Fruit fly (Drosophila melanogaster) whole organism, embryonic: Measurements from ENCODE around the gene CG9270.

ENCODE experiments used
- CG10462 ChIP-seq: fragments of 200-800 bp; sonication (Bioruptor generic); optimal IDR thresholded peaks from 2 replicates; lab custom pipeline; 2016; ENCODE audit warnings: missing biosample characterization, missing genetic modification characterization
- CG12659 ChIP-seq: fragments of 200-800 bp; sonication (Bioruptor generic); optimal IDR thresholded peaks from 3 replicates; lab custom pipeline; 2017; ENCODE audit warnings: mild to moderate bottlenecking, missing biosample characterization, missing genetic modification reagents, missing genetic modification characterization
- CG13296 ChIP-seq: fragments of 200-800 bp; sonication (Bioruptor generic); optimal IDR thresholded peaks from 3 replicates; lab custom pipeline; 2018; ENCODE audit warnings: missing biosample characterization, mild to moderate bottlenecking, missing genetic modification characterization
- CG13424 ChIP-seq: fragments of 200-800 bp; sonication (Bioruptor generic); optimal IDR thresholded peaks from 2 replicates; lab custom pipeline; 2019; ENCODE audit warnings: missing biosample characterization, mild to moderate bottlenecking, missing genetic modification characterization, moderate library complexity
- CG13894 ChIP-seq: fragments of 200-800 bp; sonication (Bioruptor generic); optimal IDR thresholded peaks from 3 replicates; lab custom pipeline; 2018; ENCODE audit warnings: missing biosample characterization, mild to moderate bottlenecking, missing genetic modification characterization, moderate library complexity
- CG14667 ChIP-seq: fragments of 200-800 bp; sonication (Bioruptor generic); IDR thresholded peaks from 2 replicates; pipeline ENCODE4 v1.3.6; 2022; ENCODE audit warnings: missing biosample characterization, missing genetic modification characterization
- CG15514 ChIP-seq: fragments of 200-800 bp; sonication (Bioruptor generic); optimal IDR thresholded peaks from 3 replicates; lab custom pipeline; 2017; ENCODE audit warnings: missing biosample characterization, missing genetic modification characterization, mild to moderate bottlenecking, moderate library complexity, missing genetic modification reagents
- CG16779 ChIP-seq: fragments of 200-800 bp; sonication (Bioruptor generic); IDR thresholded peaks from 2 replicates; pipeline ENCODE4 v1.3.6; 2022; ENCODE audit warnings: missing biosample characterization, missing genetic modification characterization
- CG17912 ChIP-seq: fragments of 200-800 bp; sonication (Bioruptor generic); optimal IDR thresholded peaks from 2 replicates; lab custom pipeline; 2018; ENCODE audit warnings: missing biosample characterization, mild to moderate bottlenecking, missing genetic modification characterization
- CG1792 ChIP-seq: fragments of 200-800 bp; sonication (Bioruptor generic); optimal IDR thresholded peaks from 2 replicates; lab custom pipeline; 2016; ENCODE audit warnings: missing biosample characterization, missing genetic modification characterization
- CG3838 ChIP-seq: fragments of 200-800 bp; sonication (Bioruptor generic); optimal IDR thresholded peaks from 3 replicates; lab custom pipeline; 2016; ENCODE audit warnings: missing biosample characterization, missing genetic modification characterization
- CG3995 ChIP-seq: fragments of 200-800 bp; sonication (Bioruptor generic); optimal IDR thresholded peaks from 3 replicates; lab custom pipeline; 2016; ENCODE audit warnings: missing biosample characterization, missing genetic modification characterization
- CG4360 ChIP-seq: fragments of 200-800 bp; sonication (Bioruptor generic); IDR thresholded peaks from 2 replicates; pipeline ENCODE4 v1.3.6; 2022; ENCODE audit warnings: missing biosample characterization, missing genetic modification characterization
- CG4404 ChIP-seq: fragments of 200-800 bp; sonication (Bioruptor generic); IDR thresholded peaks from 2 replicates; pipeline ENCODE4 v1.3.6; 2022; ENCODE audit warnings: missing biosample characterization, missing genetic modification characterization
- CG8359 ChIP-seq: fragments of 200-800 bp; sonication (Bioruptor generic); optimal IDR thresholded peaks from 2 replicates; lab custom pipeline; 2017; ENCODE audit warnings: missing biosample characterization, mild to moderate bottlenecking, missing genetic modification characterization, borderline replicate concordance
- CG9876 ChIP-seq: fragments of 200-800 bp; sonication (Bioruptor generic); optimal IDR thresholded peaks from 2 replicates; lab custom pipeline; 2016; ENCODE audit warnings: missing biosample characterization, missing genetic modification characterization
- D19B ChIP-seq: fragments of 200-800 bp; sonication (Bioruptor generic); optimal IDR thresholded peaks from 2 replicates; lab custom pipeline; 2017; ENCODE audit warnings: missing biosample characterization, mild to moderate bottlenecking, missing genetic modification characterization
- E2f2 ChIP-seq: fragments of 200-800 bp; sonication (Bioruptor generic); IDR thresholded peaks from 2 replicates; pipeline ENCODE4 v1.3.6; 2022; ENCODE audit warnings: missing biosample characterization, missing genetic modification characterization
- Fer3 ChIP-seq: fragments of 200-800 bp; sonication (Bioruptor generic); optimal IDR thresholded peaks from 2 replicates; lab custom pipeline; 2018; ENCODE audit warnings: missing biosample characterization, mild to moderate bottlenecking, missing genetic modification characterization, moderate library complexity
- Gsc ChIP-seq: fragments of 200-800 bp; sonication (Bioruptor generic); IDR thresholded peaks from 2 replicates; pipeline ENCODE4 v1.3.6; 2022; ENCODE audit warnings: missing biosample characterization, missing genetic modification characterization
- HLH54F ChIP-seq: fragments of 200-800 bp; sonication (Bioruptor generic); optimal IDR thresholded peaks from 3 replicates; lab custom pipeline; 2016; ENCODE audit warnings: missing biosample characterization, missing genetic modification characterization
- HmgD ChIP-seq: fragments of 200-800 bp; sonication (Bioruptor generic); optimal IDR thresholded peaks from 3 replicates; lab custom pipeline; 2016; ENCODE audit warnings: missing biosample characterization, missing genetic modification characterization
- Hmr ChIP-seq: fragments of 200-800 bp; sonication (Bioruptor generic); optimal IDR thresholded peaks from 3 replicates; lab custom pipeline; 2017; ENCODE audit warnings: mild to moderate bottlenecking, missing biosample characterization, missing genetic modification reagents, missing genetic modification characterization
- Lim3 ChIP-seq: fragments of 200-800 bp; sonication (Bioruptor generic); IDR thresholded peaks from 2 replicates; pipeline ENCODE4 v1.3.6; 2022; ENCODE audit warnings: missing biosample characterization, missing genetic modification characterization
- Sox100B ChIP-seq: fragments of 200-800 bp; sonication (Bioruptor generic); optimal IDR thresholded peaks from 3 replicates; lab custom pipeline; 2018; ENCODE audit warnings: missing biosample characterization, mild to moderate bottlenecking, missing genetic modification characterization
- Usf ChIP-seq: fragments of 200-800 bp; sonication (Bioruptor generic); optimal IDR thresholded peaks from 2 replicates; lab custom pipeline; 2017; ENCODE audit warnings: missing genotype, missing biosample characterization, missing genetic modification characterization
- cg ChIP-seq: fragments of 200-800 bp; sonication (Bioruptor generic); optimal IDR thresholded peaks from 3 replicates; lab custom pipeline; 2019; ENCODE audit warnings: missing biosample characterization, mild to moderate bottlenecking, missing genetic modification characterization, moderate library complexity
- chinmo ChIP-seq: fragments of 200-800 bp; sonication (Bioruptor generic); IDR thresholded peaks from 4 replicates; pipeline ENCODE4 v1.3.6; 2022; ENCODE audit warnings: missing biosample characterization, missing genetic modification characterization; ENCODE audit not compliant: partially characterized antibody
- eyg ChIP-seq: fragments of 200-800 bp; sonication (Bioruptor generic); optimal IDR thresholded peaks from 3 replicates; lab custom pipeline; 2016; ENCODE audit warnings: missing biosample characterization, missing genetic modification characterization
- fru ChIP-seq: fragments of >200 bp; optimal IDR thresholded peaks from 2 replicates; lab custom pipeline; 2017
- gsb ChIP-seq: fragments of 200-800 bp; sonication (Bioruptor generic); IDR thresholded peaks from 2 replicates; pipeline ENCODE4 v1.3.6; 2022; ENCODE audit warnings: missing biosample characterization, missing genetic modification characterization
- h ChIP-seq: fragments of >200 bp; optimal IDR thresholded peaks from 2 replicates; lab custom pipeline; 2017
- ind ChIP-seq: fragments of 200-800 bp; sonication (Bioruptor generic); optimal IDR thresholded peaks from 3 replicates; lab custom pipeline; 2016; ENCODE audit warnings: missing biosample characterization, missing genetic modification characterization
- jing ChIP-seq: fragments of 200-800 bp; sonication (Bioruptor generic); optimal IDR thresholded peaks from 2 replicates; lab custom pipeline; 2018; ENCODE audit warnings: missing biosample characterization, mild to moderate bottlenecking, missing genetic modification characterization
- kay ChIP-seq: fragments of 200-800 bp; sonication (Bioruptor generic); optimal IDR thresholded peaks from 2 replicates; lab custom pipeline; 2016; ENCODE audit warnings: missing biosample characterization, missing genetic modification characterization
- knrl ChIP-seq: fragments of 200-800 bp; sonication (Bioruptor generic); IDR thresholded peaks from 3 replicates; pipeline ENCODE4 v1.3.6; 2022; ENCODE audit warnings: missing biosample characterization, missing genetic modification characterization; ENCODE audit not compliant: partially characterized antibody
- lbe ChIP-seq: fragments of 200-800 bp; sonication (Bioruptor generic); optimal IDR thresholded peaks from 2 replicates; lab custom pipeline; 2016; ENCODE audit warnings: missing biosample characterization, mild to moderate bottlenecking, missing genetic modification characterization
- luna ChIP-seq: fragments of 200-800 bp; sonication (Bioruptor generic); optimal IDR thresholded peaks from 2 replicates; lab custom pipeline; 2016; ENCODE audit warnings: missing biosample characterization, missing genetic modification characterization
- maf-S ChIP-seq: fragments of 200-800 bp; sonication (Bioruptor generic); optimal IDR thresholded peaks from 2 replicates; lab custom pipeline; 2016; ENCODE audit warnings: missing biosample characterization, missing genetic modification characterization
- mam ChIP-seq: fragments of 200-800 bp; sonication (Bioruptor generic); optimal IDR thresholded peaks from 3 replicates; lab custom pipeline; 2016; ENCODE audit warnings: missing biosample characterization, missing genetic modification characterization
- otp ChIP-seq: fragments of 200-800 bp; sonication (Bioruptor generic); IDR thresholded peaks from 3 replicates; pipeline ENCODE4, ENCODE4 v1.3.6; 2022; ENCODE audit warnings: missing biosample characterization, missing genetic modification characterization
- peb ChIP-seq: fragments of 200-800 bp; sonication (Bioruptor generic); IDR thresholded peaks from 2 replicates; pipeline ENCODE4 v1.3.6; 2022; ENCODE audit warnings: missing biosample characterization, missing genetic modification characterization
- run ChIP-seq: fragments of 200-800 bp; sonication (Bioruptor generic); optimal IDR thresholded peaks from 3 replicates; lab custom pipeline; 2018; ENCODE audit warnings: missing biosample characterization, mild to moderate bottlenecking, missing genetic modification characterization
- tna ChIP-seq: fragments of 200-800 bp; sonication (Bioruptor generic); IDR thresholded peaks from 2 replicates; pipeline ENCODE4 v1.3.6; 2022; ENCODE audit warnings: missing biosample characterization, missing genetic modification characterization; ENCODE audit not compliant: partially characterized antibody
- toy ChIP-seq: fragments of 200-800 bp; sonication (Bioruptor generic); IDR thresholded peaks from 2 replicates; pipeline ENCODE4 v1.3.6; 2022; ENCODE audit warnings: missing biosample characterization, missing genetic modification characterization
- trh ChIP-seq: fragments of 200-800 bp; sonication (Bioruptor generic); optimal IDR thresholded peaks from 2 replicates; lab custom pipeline; 2016; ENCODE audit warnings: missing biosample characterization, missing genetic modification characterization
- ttk ChIP-seq: fragments of 200-800 bp; sonication (Bioruptor generic); IDR thresholded peaks from 2 replicates; pipeline ENCODE4 v2.1.2; 2022; ENCODE audit warnings: missing biosample characterization, missing genetic modification characterization

CG9270 gene

dm6 chr2L:20915224-20915623 lies 18.7 kb downstream of the CG9270 start (continued):
- TF ChIP-seq chinmo (GFP tag; lab: Robert Waterston, UW) (no peak), toy (GFP tag; lab: Robert Waterston, UW) (no peak), CG13296 (GFP tag; lab: Kevin White, UChicago) (no peak), Hmr (GFP tag; lab: Kevin White, UChicago) (peak; percentile 60), CG15514 (GFP tag; lab: Kevin White, UChicago) (no peak), Fer3 (tag; lab: Kevin White, UChicago) (peak; percentile 7), tna (GFP tag; lab: Robert Waterston, UW) (no peak), Gsc (no peak), HLH54F (GFP tag; lab: Kevin White, UChicago) (no peak), jing (no peak), CG3995 (GFP tag; lab: Kevin White, UChicago) (peak; percentile 52), CG10462 (no peak), ind (GFP tag; lab: Kevin White, UChicago) (peak; percentile 47), CG16779 (GFP tag; lab: Robert Waterston, UW) (no peak), CG4404 (GFP tag; lab: Robert Waterston, UW) (no peak), cg (no peak), CG1792 (GFP tag; lab: Kevin White, UChicago) (no peak), Lim3 (no peak), E2f2 (peak; percentile 27; the same call in 1 of the 2 replicates), luna (GFP tag; lab: Kevin White, UChicago) (no peak), CG17912 (GFP tag; lab: Kevin White, UChicago) (no peak), HmgD (GFP tag; lab: Kevin White, UChicago) (no peak), CG13424 (tag; lab: Kevin White, UChicago) (no peak), Sox100B (GFP tag; lab: Kevin White, UChicago) (no peak), CG9876 (GFP tag; lab: Kevin White, UChicago) (no peak), CG13894 (tag; lab: Kevin White, UChicago) (no peak), h (lab: Kevin White, UChicago) (no peak), CG4360 (GFP tag; lab: Robert Waterston, UW) (no peak), fru (no peak), D19B (GFP tag; lab: Kevin White, UChicago) (no peak), trh (GFP tag; lab: Kevin White, UChicago) (no peak), otp (no peak), CG14667 (GFP tag; lab: Robert Waterston, UW) (no peak), maf-S (GFP tag; lab: Kevin White, UChicago) (no peak), ttk (GFP tag; lab: Robert Waterston, UW) (no peak), CG8359 (GFP tag; lab: Kevin White, UChicago) (no peak), knrl (GFP tag; lab: Robert Waterston, UW) (no peak), Usf (GFP tag; lab: Kevin White, UChicago) (no peak), lbe (GFP tag; lab: Kevin White, UChicago) (no peak), peb (no peak), CG12659 (GFP tag; lab: Kevin White, UChicago) (no peak), kay (GFP tag; lab: Kevin White, UChicago) (peak; percentile 19), CG3838 (GFP tag; lab: Kevin White, UChicago) (no peak), run (tag; lab: Kevin White, UChicago) (no peak), mam (GFP tag; lab: Kevin White, UChicago) (peak; percentile 14), gsb (no peak), eyg (GFP tag; lab: Kevin White, UChicago) (no peak)
